ENCODE assay signal across 2 worm cellular contexts in genomic region chrII:13834380-13835194, ce11.
TF ChIP-seq lines count a peak whose summit lies in the region.

No protein-coding gene starts in this region.

TF ChIP-seq in whole organism, L1 larva, 84 proteins besides CTCF, POLR2A, EP300 and RAD21 (continued from another document):
- TF ChIP-seq efl-1 (optimal IDR thresholded peaks at IDR 0.05; lab: Kevin White, UChicago) (peak; percentile 77 to 82), efl-1 (GFP tag; optimal IDR thresholded peaks at IDR 0.05 in 1 of 2; lab: Kevin White, UChicago) (peak; percentile 73 to 98), mdl-1 (tag; optimal IDR thresholded peaks at IDR 0.05; lab: Kevin White, UChicago) (peak in 1 of 2 experiments; percentile 89), sptf-1 (tag; optimal IDR thresholded peaks at IDR 0.05; lab: Kevin White, UChicago) (no peak), unc-30 (tag; optimal IDR thresholded peaks at IDR 0.05; lab: Kevin White, UChicago) (no peak), dsc-1 (tag; optimal IDR thresholded peaks at IDR 0.05; lab: Kevin White, UChicago) (peak; percentile 99), irx-1 (tag; optimal IDR thresholded peaks at IDR 0.05; lab: Kevin White, UChicago) (peak; percentile 94), hpl-2 (GFP tag; optimal IDR thresholded peaks at IDR 0.05; lab: Kevin White, UChicago) (no peak), nhr-12 (tag; optimal IDR thresholded peaks at IDR 0.05; lab: Kevin White, UChicago) (peak; percentile 17), nhr-90 (tag; optimal IDR thresholded peaks at IDR 0.05; lab: Kevin White, UChicago; ENCODE audit: poor library complexity) (peak; percentile 98), vab-15 (tag; optimal IDR thresholded peaks at IDR 0.05; lab: Kevin White, UChicago) (peak; percentile 62), ceh-82 (tag; optimal IDR thresholded peaks at IDR 0.05; lab: Kevin White, UChicago) (peak; percentile 88 to 89 (median 89)), jun-1 (tag; optimal IDR thresholded peaks at IDR 0.05; lab: Kevin White, UChicago) (peak; percentile 94), alr-1 (tag; optimal IDR thresholded peaks at IDR 0.05; lab: Kevin White, UChicago; ENCODE audit: borderline replicate concordance) (no peak), pag-3 (tag; optimal IDR thresholded peaks at IDR 0.05; lab: Kevin White, UChicago; ENCODE audit: borderline replicate concordance, insufficient read depth) (no peak), nhr-71 (tag; optimal IDR thresholded peaks at IDR 0.05; lab: Kevin White, UChicago) (peak; percentile 96), pax-3 (tag; optimal IDR thresholded peaks at IDR 0.05; lab: Kevin White, UChicago) (peak; percentile 91), hlh-17 (GFP tag; optimal IDR thresholded peaks at IDR 0.05; lab: Kevin White, UChicago; ENCODE audit: borderline replicate concordance) (no peak), ces-1 (GFP tag; optimal IDR thresholded peaks at IDR 0.05; lab: Kevin White, UChicago) (no peak), hlh-4 (tag; optimal IDR thresholded peaks at IDR 0.05; lab: Kevin White, UChicago) (peak; percentile 51), fkh-8 (tag; optimal IDR thresholded peaks at IDR 0.05; lab: Kevin White, UChicago) (peak; percentile 89), lir-3 (tag; optimal IDR thresholded peaks at IDR 0.05; lab: Kevin White, UChicago; ENCODE audit: poor library complexity) (peak; percentile 84)

TF ChIP-seq in whole organism, young adult, 124 proteins besides CTCF, POLR2A, EP300 and RAD21 (continued from another document):
- TF ChIP-seq Y95B8A.8 (GFP tag; IDR thresholded peaks at IDR 0.05; lab: Robert Waterston, UW) (0 out of 2 replicates have a peak, but pooled peaks have one; percentile 27), let-607 (tag; optimal IDR thresholded peaks at IDR 0.05; lab: Kevin White, UChicago) (peak in 1 of 2 experiments; percentile 66), pbrm-1 (GFP tag; IDR thresholded peaks at IDR 0.05; lab: Robert Waterston, UW) (peak; percentile 71), tlf-1 (GFP tag; optimal IDR thresholded peaks at IDR 0.05; lab: Kevin White, UChicago) (peak; percentile 40), madf-6 (GFP tag; IDR thresholded peaks at IDR 0.05; lab: Robert Waterston, UW) (peak; percentile 38; the same call in 1 of the 2 replicates), rcor-1 (GFP tag; IDR thresholded peaks at IDR 0.05; lab: Robert Waterston, UW) (peak; percentile 82)
